Worm (Caenorhabditis elegans) whole organism, L2 larva: ENCODE data around the gene F44E7.5.

Experiments used
- ama-1 ChIP-seq: fragments of 150-350 bp; optimal IDR thresholded peaks from 2 replicates; lab custom pipeline; 2018; ENCODE audit warnings: inconsistent platforms
- blmp-1 ChIP-seq: sonication (generic microtip); optimal IDR thresholded peaks from 2 replicates; lab custom pipeline; 2017; ENCODE audit warnings: missing genetic modification characterization, mild to moderate bottlenecking, missing compliant biosample characterization, antibody characterized with exemption, moderate library complexity; ENCODE audit not compliant: insufficient read depth
- lin-39 ChIP-seq: fragments of 150-350 bp; optimal IDR thresholded peaks from 2 replicates; lab custom pipeline; 2014; ENCODE audit warnings: missing biosample characterization, missing genetic modification reagents, missing genetic modification characterization
- snpc-4 ChIP-seq: fragments of 150-350 bp; optimal IDR thresholded peaks from 2 replicates; lab custom pipeline; 2014; ENCODE audit warnings: missing biosample characterization, missing genetic modification characterization

- TF ChIP-seq lin-39 (tag; lab: Kevin White, UChicago) = no peak
- TF ChIP-seq ama-1 = no peak
- no peak for TF ChIP-seq blmp-1 (tag; lab: Kevin White, UChicago)
- no peak for TF ChIP-seq snpc-4
Measured at ce11 chrV:5785372-5785771, 4.7 kb upstream of the F44E7.5 start, which contains the start of gene F44E7.7.
